Fruit fly (Drosophila melanogaster) whole organism, embryonic: ENCODE measurements around the gene pyd.

Source experiments
- Asciz ChIP-seq: fragments of 200-800 bp; sonication (Bioruptor generic); optimal IDR thresholded peaks from 2 replicates; lab custom pipeline; 2017; ENCODE audit warnings: missing biosample characterization, mild to moderate bottlenecking, missing genetic modification characterization, missing genetic modification reagents
- Atf6 ChIP-seq: fragments of 200-800 bp; sonication (Bioruptor generic); IDR thresholded peaks from 2 replicates; pipeline ENCODE4 v1.3.6; 2022; ENCODE audit warnings: missing biosample characterization, missing genetic modification characterization
- CG10462 ChIP-seq: fragments of 200-800 bp; sonication (Bioruptor generic); optimal IDR thresholded peaks from 2 replicates; lab custom pipeline; 2016; ENCODE audit warnings: missing biosample characterization, missing genetic modification characterization
- CG10565 ChIP-seq: fragments of 200-800 bp; sonication (Bioruptor generic); optimal IDR thresholded peaks from 3 replicates; lab custom pipeline; 2016; ENCODE audit warnings: missing biosample characterization, mild to moderate bottlenecking, missing genetic modification characterization
- CG10654 ChIP-seq: fragments of 200-800 bp; sonication (Bioruptor generic); optimal IDR thresholded peaks from 2 replicates; lab custom pipeline; 2016; ENCODE audit warnings: missing biosample characterization, missing genetic modification characterization
- CG12071 ChIP-seq: fragments of 200-800 bp; sonication (Bioruptor generic); optimal IDR thresholded peaks from 3 replicates; lab custom pipeline; 2018; ENCODE audit warnings: missing biosample characterization, mild to moderate bottlenecking, missing genetic modification characterization
- CG1233 ChIP-seq: fragments of 200-800 bp; sonication (Bioruptor generic); optimal IDR thresholded peaks from 4 replicates; lab custom pipeline; 2018; ENCODE audit warnings: missing biosample characterization, mild to moderate bottlenecking, missing genetic modification characterization
- CG13424 ChIP-seq: fragments of 200-800 bp; sonication (Bioruptor generic); optimal IDR thresholded peaks from 2 replicates; lab custom pipeline; 2019; ENCODE audit warnings: missing biosample characterization, mild to moderate bottlenecking, missing genetic modification characterization, moderate library complexity
- CG14050 ChIP-seq: fragments of 200-800 bp; sonication (Bioruptor generic); IDR thresholded peaks from 3 replicates; pipeline ENCODE4 v1.3.6; 2022; ENCODE audit warnings: missing biosample characterization, missing genetic modification characterization
- CG14965 ChIP-seq: fragments of 200-800 bp; sonication (Bioruptor generic); optimal IDR thresholded peaks from 2 replicates; lab custom pipeline; 2016; ENCODE audit warnings: missing biosample characterization, missing genetic modification characterization, borderline replicate concordance
- CG2712 ChIP-seq: fragments of 200-800 bp; optimal IDR thresholded peaks from 3 replicates; lab custom pipeline; 2019; ENCODE audit warnings: missing biosample characterization, mild to moderate bottlenecking, missing genetic modification characterization, moderate library complexity
- CG3995 ChIP-seq: fragments of 200-800 bp; sonication (Bioruptor generic); optimal IDR thresholded peaks from 3 replicates; lab custom pipeline; 2016; ENCODE audit warnings: missing biosample characterization, missing genetic modification characterization
- CG43689 ChIP-seq: fragments of 200-800 bp; sonication (Bioruptor generic); IDR thresholded peaks from 2 replicates; pipeline ENCODE4 v1.3.6; 2022; ENCODE audit warnings: missing biosample characterization, missing genetic modification characterization
- CG4730 ChIP-seq: fragments of 200-800 bp; sonication (Bioruptor generic); IDR thresholded peaks from 2 replicates; pipeline ENCODE4 v1.3.6; 2022; ENCODE audit warnings: missing biosample characterization, missing genetic modification characterization
- CG6683 ChIP-seq: fragments of 200-800 bp; sonication (Bioruptor generic); optimal IDR thresholded peaks from 2 replicates; lab custom pipeline; 2017; ENCODE audit warnings: missing biosample characterization, mild to moderate bottlenecking, missing genetic modification characterization, missing genetic modification reagents
- CG7745 ChIP-seq: fragments of 200-800 bp; sonication (Bioruptor generic); optimal IDR thresholded peaks from 2 replicates; lab custom pipeline; 2018; ENCODE audit warnings: missing biosample characterization, mild to moderate bottlenecking, missing genetic modification characterization, moderate library complexity
- Chrac-16 ChIP-seq: fragments of 200-800 bp; sonication (Bioruptor generic); optimal IDR thresholded peaks from 3 replicates; lab custom pipeline; 2016; ENCODE audit warnings: missing biosample characterization, missing genetic modification characterization
- Dad ChIP-seq: fragments of 200-800 bp; sonication (Bioruptor generic); optimal IDR thresholded peaks from 3 replicates; lab custom pipeline; 2016; ENCODE audit warnings: missing biosample characterization, missing genetic modification characterization
- Ets97D ChIP-seq: fragments of 200-800 bp; sonication (Bioruptor generic); optimal IDR thresholded peaks from 3 replicates; lab custom pipeline; 2016; ENCODE audit warnings: missing biosample characterization, missing genetic modification characterization
- GATAe ChIP-seq: fragments of 200-800 bp; sonication (Bioruptor generic); conservative IDR thresholded peaks from 2 replicates; pipeline ENCODE4 v1.3.6; 2022; ENCODE audit warnings: missing biosample characterization, missing genetic modification characterization
- Hmr ChIP-seq: fragments of 200-800 bp; sonication (Bioruptor generic); optimal IDR thresholded peaks from 3 replicates; lab custom pipeline; 2017; ENCODE audit warnings: mild to moderate bottlenecking, missing biosample characterization, missing genetic modification reagents, missing genetic modification characterization
- Hmx ChIP-seq: fragments of 200-800 bp; sonication (Bioruptor generic); optimal IDR thresholded peaks from 2 replicates; lab custom pipeline; 2016; ENCODE audit warnings: missing biosample characterization, missing genetic modification characterization
- Mad ChIP-seq: fragments of 200-800 bp; sonication (Bioruptor generic); optimal IDR thresholded peaks from 2 replicates; lab custom pipeline; 2016; ENCODE audit warnings: missing biosample characterization, missing genetic modification characterization
- NC2α ChIP-seq: fragments of 200-800 bp; sonication (Bioruptor generic); optimal IDR thresholded peaks from 2 replicates; lab custom pipeline; 2016; ENCODE audit warnings: missing biosample characterization, missing genetic modification characterization
- NfI ChIP-seq: fragments of 200-800 bp; sonication (Bioruptor generic); optimal IDR thresholded peaks from 3 replicates; lab custom pipeline; 2018; ENCODE audit warnings: missing biosample characterization, mild to moderate bottlenecking, missing genetic modification characterization, moderate library complexity
- Optix ChIP-seq: fragments of 200-800 bp; sonication (Bioruptor generic); IDR thresholded peaks from 3 replicates; pipeline ENCODE4 v1.3.6; 2022; ENCODE audit warnings: missing biosample characterization, missing genetic modification characterization
- Rx ChIP-seq: fragments of 200-800 bp; sonication (Bioruptor generic); IDR thresholded peaks from 2 replicates; pipeline ENCODE4 v1.3.6; 2022; ENCODE audit warnings: missing biosample characterization, missing genetic modification characterization
- Vsx1 ChIP-seq: fragments of 200-800 bp; sonication (Bioruptor generic); optimal IDR thresholded peaks from 2 replicates; lab custom pipeline; 2017; ENCODE audit warnings: missing biosample characterization, mild to moderate bottlenecking, missing genetic modification characterization, missing genetic modification reagents
- amos ChIP-seq: fragments of 200-800 bp; sonication (Bioruptor generic); IDR thresholded peaks from 2 replicates; pipeline ENCODE4 v1.3.6; 2022; ENCODE audit warnings: missing biosample characterization, missing genetic modification characterization; ENCODE audit not compliant: partially characterized antibody
- ara ChIP-seq: fragments of 200-800 bp; sonication (Bioruptor generic); IDR thresholded peaks from 2 replicates; pipeline ENCODE4 v1.3.6; 2022; ENCODE audit warnings: missing biosample characterization, missing genetic modification characterization
- bigmax ChIP-seq: fragments of 200-800 bp; sonication (Bioruptor generic); optimal IDR thresholded peaks from 2 replicates; lab custom pipeline; 2018; ENCODE audit warnings: missing biosample characterization, mild to moderate bottlenecking, missing genetic modification characterization
- br ChIP-seq: fragments of >200 bp; optimal IDR thresholded peaks from 2 replicates; lab custom pipeline; 2017
- cato ChIP-seq: fragments of 200-800 bp; sonication (Bioruptor generic); optimal IDR thresholded peaks from 2 replicates; lab custom pipeline; 2016; ENCODE audit warnings: missing biosample characterization, missing genetic modification characterization, borderline replicate concordance
- exex ChIP-seq: fragments of 200-800 bp; sonication (Bioruptor generic); optimal IDR thresholded peaks from 4 replicates; lab custom pipeline; 2018; ENCODE audit warnings: missing biosample characterization, mild to moderate bottlenecking, missing genetic modification characterization, moderate library complexity
- fd64A ChIP-seq: fragments of 200-800 bp; sonication (Bioruptor generic); optimal IDR thresholded peaks from 3 replicates; lab custom pipeline; 2018; ENCODE audit warnings: missing biosample characterization, mild to moderate bottlenecking, missing genetic modification characterization
- fru ChIP-seq: fragments of >200 bp; optimal IDR thresholded peaks from 2 replicates; lab custom pipeline; 2017
- gcm2 ChIP-seq: fragments of 200-800 bp; sonication (Bioruptor generic); optimal IDR thresholded peaks from 2 replicates; lab custom pipeline; 2016; ENCODE audit warnings: missing biosample characterization, missing genetic modification characterization
- gt ChIP-seq: fragments of 200-800 bp; sonication (Bioruptor generic); IDR thresholded peaks from 2 replicates; pipeline ENCODE4 v1.3.6; 2022; ENCODE audit warnings: missing biosample characterization, missing genetic modification characterization
- ind ChIP-seq: fragments of 200-800 bp; sonication (Bioruptor generic); optimal IDR thresholded peaks from 3 replicates; lab custom pipeline; 2016; ENCODE audit warnings: missing biosample characterization, missing genetic modification characterization
- jigr1 ChIP-seq: fragments of 200-800 bp; sonication (Bioruptor generic); IDR thresholded peaks from 3 replicates; pipeline ENCODE4 v1.3.6; 2022; ENCODE audit warnings: missing biosample characterization, missing genetic modification characterization
- luna ChIP-seq: fragments of 200-800 bp; sonication (Bioruptor generic); optimal IDR thresholded peaks from 2 replicates; lab custom pipeline; 2016; ENCODE audit warnings: missing biosample characterization, missing genetic modification characterization
- pan ChIP-seq, 4 experiments: fragments of >200 bp in 3 of 4; fragments of 200-800 bp in 1 of 4; sonication (Bioruptor generic) in 1 of 4; optimal IDR thresholded peaks in 3 of 4; IDR thresholded peaks in 1 of 4; 2 replicates each; pipeline versions ENCODE4 v1.3.6 to Lab custom; 2017 to 2022; ENCODE audit warnings: missing biosample characterization in 2 of 4, missing genetic modification characterization in 2 of 4, mixed read lengths in 1 of 4
- ranshi ChIP-seq: fragments of 200-800 bp; sonication (Bioruptor generic); IDR thresholded peaks from 2 replicates; pipeline ENCODE4 v1.3.6; 2022; ENCODE audit warnings: missing biosample characterization, missing genetic modification characterization
- run ChIP-seq: fragments of 200-800 bp; sonication (Bioruptor generic); optimal IDR thresholded peaks from 3 replicates; lab custom pipeline; 2018; ENCODE audit warnings: missing biosample characterization, mild to moderate bottlenecking, missing genetic modification characterization
- schlank ChIP-seq: fragments of 200-800 bp; sonication (Bioruptor generic); optimal IDR thresholded peaks from 2 replicates; lab custom pipeline; 2018; ENCODE audit warnings: missing biosample characterization, mild to moderate bottlenecking, missing genetic modification characterization
- sens-2 ChIP-seq: fragments of 200-800 bp; sonication (Bioruptor generic); IDR thresholded peaks from 2 replicates; pipeline ENCODE4 v1.3.6; 2022; ENCODE audit warnings: missing biosample characterization, missing genetic modification characterization
- seq ChIP-seq: fragments of 200-800 bp; sonication (Bioruptor generic); IDR thresholded peaks from 2 replicates; pipeline ENCODE4 v1.3.6; 2022; ENCODE audit warnings: missing biosample characterization, missing genetic modification characterization
- tll ChIP-seq, 2 experiments: fragments of 200-800 bp in 1 of 2; fragments of >200 bp in 1 of 2; sonication (Bioruptor generic) in 1 of 2; optimal IDR thresholded peaks; 2 replicates each; lab custom pipeline; 2017 to 2019; ENCODE audit warnings: missing biosample characterization in 2 of 2, missing genetic modification characterization in 2 of 2, mild to moderate bottlenecking in 1 of 2, moderate library complexity in 1 of 2
- tx ChIP-seq: fragments of 200-800 bp; sonication (Bioruptor generic); optimal IDR thresholded peaks from 2 replicates; lab custom pipeline; 2016; ENCODE audit warnings: missing biosample characterization, missing genetic modification characterization
- vfl ChIP-seq: fragments of 200-800 bp; sonication (Bioruptor generic); optimal IDR thresholded peaks from 2 replicates; lab custom pipeline; 2016; ENCODE audit warnings: missing biosample characterization, missing genetic modification characterization
- vvl ChIP-seq: fragments of 200-800 bp; sonication (Bioruptor generic); IDR thresholded peaks from 2 replicates; pipeline ENCODE4 v1.3.6; 2022; ENCODE audit warnings: missing biosample characterization, missing genetic modification characterization

The pyd gene

dm6 chr3R:8963756-8964342 lies 32.2 kb upstream of the pyd start (continued):
- TF ChIP-seq Vsx1 (GFP tag; lab: Kevin White, UChicago) (no peak), Asciz (peak; percentile 51), CG1233 (no peak), GATAe (GFP tag; lab: Robert Waterston, UW) (no peak), Hmx (GFP tag; lab: Kevin White, UChicago) (no peak), tll (GFP tag; optimal IDR thresholded peaks at IDR 0.05; lab: Kevin White, UChicago) (no peak), ranshi (GFP tag; lab: Robert Waterston, UW) (no peak), Rx (GFP tag; lab: Robert Waterston, UW) (no peak), br (lab: Kevin White, UChicago) (no peak), CG10565 (GFP tag; lab: Kevin White, UChicago) (no peak), schlank (tag; lab: Kevin White, UChicago) (no peak), CG43689 (GFP tag; lab: Robert Waterston, UW) (no peak), NC2α (no peak), Mad (GFP tag; lab: Kevin White, UChicago) (no peak), NfI (peak; percentile 27), CG10654 (GFP tag; lab: Kevin White, UChicago) (no peak), Dad (GFP tag; lab: Kevin White, UChicago) (no peak), CG12071 (GFP tag; lab: Kevin White, UChicago) (no peak), CG6683 (GFP tag; lab: Kevin White, UChicago) (no peak), CG7745 (tag; lab: Kevin White, UChicago) (no peak), CG3995 (GFP tag; lab: Kevin White, UChicago) (no peak), CG14050 (GFP tag; lab: Robert Waterston, UW) (no peak), Chrac-16 (no peak), run (tag; lab: Kevin White, UChicago) (no peak), amos (no peak), vvl (GFP tag; lab: Robert Waterston, UW) (peak; percentile 74), ind (GFP tag; lab: Kevin White, UChicago) (no peak), jigr1 (no peak), CG10462 (GFP tag; lab: Kevin White, UChicago) (no peak), CG4730 (GFP tag; lab: Robert Waterston, UW) (0 out of 2 replicates have a peak, but pooled peaks have one; percentile 35), cato (GFP tag; lab: Kevin White, UChicago) (no peak), fd64A (GFP tag; lab: Kevin White, UChicago) (no peak), exex (tag; lab: Kevin White, UChicago) (no peak), gcm2 (GFP tag; lab: Kevin White, UChicago) (no peak), vfl (GFP tag; lab: Kevin White, UChicago) (no peak), pan (optimal IDR thresholded peaks at IDR 0.05; lab: Kevin White, UChicago) (no peak), pan (GFP tag; optimal IDR thresholded peaks at IDR 0.05 in 1 of 2, IDR thresholded peaks at IDR 0.05 in 1 of 2) (peak in 1 of 2 experiments; percentile 67), Hmr (GFP tag; lab: Kevin White, UChicago) (no peak), bigmax (GFP tag; lab: Kevin White, UChicago) (no peak), tx (GFP tag; lab: Kevin White, UChicago) (no peak), ara (GFP tag; lab: Robert Waterston, UW) (no peak), CG13424 (tag; lab: Kevin White, UChicago) (peak; percentile 40), Optix (GFP tag; lab: Robert Waterston, UW) (no peak; the same call in 2 of the 3 replicates), CG14965 (GFP tag; lab: Kevin White, UChicago) (no peak), CG2712 (peak; percentile 55), sens-2 (GFP tag; lab: Robert Waterston, UW) (no peak), gt (GFP tag; lab: Robert Waterston, UW) (no peak), seq (no peak), luna (no peak), Atf6 (no peak; the same call in 1 of the 2 replicates), fru (lab: Kevin White, UChicago) (no peak), Ets97D (GFP tag; lab: Kevin White, UChicago) (no peak)
